Fruit fly (Drosophila melanogaster) whole organism, adult: Measurements from ENCODE around the gene CG33107.

Experiments
- CG5204 ChIP-seq: fragments of 200-800 bp; sonication (Bioruptor generic); optimal IDR thresholded peaks from 2 replicates; lab custom pipeline; 2016; ENCODE audit warnings: missing biosample characterization, missing genetic modification characterization
- kay ChIP-seq: fragments of 200-800 bp; sonication (Bioruptor generic); peaks from one replicate; lab custom pipeline; 2016; ENCODE audit warnings: missing biosample characterization, missing genetic modification characterization, borderline replicate concordance
- ovo ChIP-seq: fragments of 200-800 bp; sonication (Bioruptor generic); optimal IDR thresholded peaks from 2 replicates; lab custom pipeline; 2016; ENCODE audit warnings: missing biosample characterization, missing genetic modification characterization
- toe ChIP-seq: fragments of 200-800 bp; sonication (Bioruptor generic); optimal IDR thresholded peaks from 2 replicates; lab custom pipeline; 2016; ENCODE audit warnings: missing biosample characterization, missing genetic modification characterization

- TF ChIP-seq toe (GFP tag; lab: Kevin White, UChicago) (no peak), CG5204 (GFP tag; lab: Kevin White, UChicago) (no peak), ovo (no peak), kay (GFP tag; lab: Kevin White, UChicago) (no peak)
These were observed 24.7 kb upstream of the CG33107 start, which contains the start of gene CG13843 for dm6 chr3R:22609185-22609584.
